Fruit fly (Drosophila melanogaster) whole organism, embryonic: Measurements from ENCODE around the gene CG3587.

Experiments used
- Awh ChIP-seq: fragments of 200-800 bp; sonication (Bioruptor generic); IDR thresholded peaks from 2 replicates; pipeline ENCODE4, ENCODE4 v1.3.6; 2022; ENCODE audit warnings: missing biosample characterization, missing genetic modification characterization
- Bteb2 ChIP-seq: fragments of 200-800 bp; sonication (Bioruptor generic); optimal IDR thresholded peaks from 2 replicates; lab custom pipeline; 2016; ENCODE audit warnings: missing biosample characterization, missing genetic modification characterization
- CG10321 ChIP-seq: fragments of 200-800 bp; sonication (Bioruptor generic); IDR thresholded peaks from 2 replicates; pipeline ENCODE4 v1.3.6; 2022; ENCODE audit warnings: missing biosample characterization, missing genetic modification characterization
- CG12299 ChIP-seq: fragments of 200-800 bp; sonication (Bioruptor generic); optimal IDR thresholded peaks from 2 replicates; lab custom pipeline; 2018; ENCODE audit warnings: missing biosample characterization, mild to moderate bottlenecking, missing genetic modification characterization
- CG13296 ChIP-seq: fragments of 200-800 bp; sonication (Bioruptor generic); optimal IDR thresholded peaks from 3 replicates; lab custom pipeline; 2018; ENCODE audit warnings: missing biosample characterization, mild to moderate bottlenecking, missing genetic modification characterization
- CG17359 ChIP-seq: fragments of 200-800 bp; sonication (Bioruptor generic); optimal IDR thresholded peaks from 3 replicates; lab custom pipeline; 2018; ENCODE audit warnings: missing biosample characterization, mild to moderate bottlenecking, missing genetic modification characterization, moderate library complexity
- CG34376 ChIP-seq: fragments of 200-800 bp; sonication (Bioruptor generic); optimal IDR thresholded peaks from 2 replicates; lab custom pipeline; 2018; ENCODE audit warnings: missing biosample characterization, mild to moderate bottlenecking, missing genetic modification characterization
- CG43689 ChIP-seq: fragments of 200-800 bp; sonication (Bioruptor generic); IDR thresholded peaks from 2 replicates; pipeline ENCODE4 v1.3.6; 2022; ENCODE audit warnings: missing biosample characterization, missing genetic modification characterization
- CG4730 ChIP-seq: fragments of 200-800 bp; sonication (Bioruptor generic); IDR thresholded peaks from 2 replicates; pipeline ENCODE4 v1.3.6; 2022; ENCODE audit warnings: missing biosample characterization, missing genetic modification characterization
- CG4820 ChIP-seq: fragments of 200-800 bp; sonication (Bioruptor generic); optimal IDR thresholded peaks from 3 replicates; lab custom pipeline; 2016; ENCODE audit warnings: missing biosample characterization, missing genetic modification characterization
- CG6813 ChIP-seq: fragments of 200-800 bp; sonication (Bioruptor generic); optimal IDR thresholded peaks from 2 replicates; lab custom pipeline; 2017; ENCODE audit warnings: missing biosample characterization, missing genetic modification characterization, mild to moderate bottlenecking, moderate library complexity, missing genetic modification reagents
- CG7556 ChIP-seq: fragments of 200-800 bp; sonication (Bioruptor generic); optimal IDR thresholded peaks from 2 replicates; lab custom pipeline; 2017; ENCODE audit warnings: missing biosample characterization, mild to moderate bottlenecking, missing genetic modification characterization
- CG7745 ChIP-seq: fragments of 200-800 bp; sonication (Bioruptor generic); optimal IDR thresholded peaks from 2 replicates; lab custom pipeline; 2018; ENCODE audit warnings: missing biosample characterization, mild to moderate bottlenecking, missing genetic modification characterization, moderate library complexity
- CG8359 ChIP-seq: fragments of 200-800 bp; sonication (Bioruptor generic); optimal IDR thresholded peaks from 2 replicates; lab custom pipeline; 2017; ENCODE audit warnings: missing biosample characterization, mild to moderate bottlenecking, missing genetic modification characterization, borderline replicate concordance
- CoRest ChIP-seq: fragments of 200-800 bp; sonication (Bioruptor generic); optimal IDR thresholded peaks from 3 replicates; lab custom pipeline; 2018; ENCODE audit warnings: missing biosample characterization, mild to moderate bottlenecking, missing genetic modification characterization, moderate library complexity
- D ChIP-seq, 2 experiments: fragments of 200-800 bp in 1 of 2; fragments of >200 bp in 1 of 2; sonication (Bioruptor generic) in 1 of 2; optimal IDR thresholded peaks; 2 replicates in 1 of 2; 3 replicates in 1 of 2; lab custom pipeline; 2017; ENCODE audit warnings: mild to moderate bottlenecking in 1 of 2, missing biosample characterization in 1 of 2, missing genetic modification characterization in 1 of 2, missing genetic modification reagents in 1 of 2
- Dref ChIP-seq: fragments of 200-800 bp; sonication (Bioruptor generic); IDR thresholded peaks from 2 replicates; pipeline ENCODE4 v1.3.6; 2022; ENCODE audit warnings: missing biosample characterization, missing genetic modification characterization
- E2f1 ChIP-seq: fragments of 200-800 bp; sonication (Bioruptor generic); IDR thresholded peaks from 2 replicates; pipeline ENCODE4 v1.3.6; 2022; ENCODE audit warnings: missing biosample characterization, missing genetic modification characterization
- Elba2 ChIP-seq: fragments of 200-800 bp; sonication (Bioruptor generic); optimal IDR thresholded peaks from 3 replicates; lab custom pipeline; 2016; ENCODE audit warnings: missing biosample characterization, missing genetic modification characterization
- Gug ChIP-seq: fragments of 200-800 bp; sonication (Bioruptor generic); IDR thresholded peaks from 4 replicates; pipeline ENCODE4 v1.3.6; 2022; ENCODE audit warnings: missing biosample characterization, missing genetic modification characterization
- HHEX ChIP-seq: fragments of 200-800 bp; sonication (Bioruptor generic); optimal IDR thresholded peaks from 3 replicates; lab custom pipeline; 2017; ENCODE audit warnings: missing biosample characterization, mild to moderate bottlenecking, missing genetic modification characterization, missing genetic modification reagents
- Hr39 ChIP-seq: fragments of >200 bp; optimal IDR thresholded peaks from 2 replicates; lab custom pipeline; 2017
- Lpt ChIP-seq: fragments of >200 bp; optimal IDR thresholded peaks from 2 replicates; lab custom pipeline; 2018; ENCODE audit warnings: missing biosample characterization, missing genetic modification characterization
- Meics ChIP-seq: fragments of 200-800 bp; sonication (Bioruptor generic); optimal IDR thresholded peaks from 2 replicates; lab custom pipeline; 2017; ENCODE audit warnings: missing biosample characterization, mild to moderate bottlenecking, missing genetic modification characterization
- PHDP ChIP-seq: fragments of 200-800 bp; sonication (Bioruptor generic); optimal IDR thresholded peaks from 3 replicates; lab custom pipeline; 2018; ENCODE audit warnings: missing biosample characterization, mild to moderate bottlenecking, missing genetic modification characterization, moderate library complexity
- Sox102F ChIP-seq: fragments of 200-800 bp; sonication (Bioruptor generic); optimal IDR thresholded peaks from 2 replicates; lab custom pipeline; 2018; ENCODE audit warnings: missing biosample characterization, mild to moderate bottlenecking, missing genetic modification characterization, moderate library complexity
- Taf1 ChIP-seq: fragments of 200-800 bp; sonication (Bioruptor generic); IDR thresholded peaks from 2 replicates; pipeline ENCODE4 v1.3.6; 2022; ENCODE audit warnings: missing biosample characterization, missing genetic modification characterization
- Usf ChIP-seq: fragments of 200-800 bp; sonication (Bioruptor generic); optimal IDR thresholded peaks from 2 replicates; lab custom pipeline; 2017; ENCODE audit warnings: missing genotype, missing biosample characterization, missing genetic modification characterization
- al ChIP-seq: fragments of 200-800 bp; sonication (Bioruptor generic); IDR thresholded peaks from 2 replicates; pipeline ENCODE4 v1.3.6; 2022; ENCODE audit warnings: missing biosample characterization, missing genetic modification characterization
- aop ChIP-seq: fragments of 200-800 bp; sonication (Bioruptor generic); IDR thresholded peaks from 2 replicates; pipeline ENCODE4 v1.3.6; 2022; ENCODE audit warnings: missing biosample characterization, missing genetic modification characterization
- ase ChIP-seq: fragments of 200-800 bp; sonication (Bioruptor generic); IDR thresholded peaks from 3 replicates; pipeline ENCODE4 v1.3.6; 2022; ENCODE audit warnings: missing biosample characterization, missing genetic modification characterization
- bab2 ChIP-seq: fragments of 200-800 bp; sonication (Bioruptor generic); optimal IDR thresholded peaks from 2 replicates; lab custom pipeline; 2016; ENCODE audit warnings: missing biosample characterization, missing genetic modification characterization
- br ChIP-seq: fragments of >200 bp; optimal IDR thresholded peaks from 2 replicates; lab custom pipeline; 2017
- cas ChIP-seq: fragments of 200-800 bp; sonication (Bioruptor generic); IDR thresholded peaks from 2 replicates; pipeline ENCODE4 v1.3.6; 2022; ENCODE audit warnings: missing biosample characterization, missing genetic modification characterization
- chinmo ChIP-seq: fragments of 200-800 bp; sonication (Bioruptor generic); IDR thresholded peaks from 4 replicates; pipeline ENCODE4 v1.3.6; 2022; ENCODE audit warnings: missing biosample characterization, missing genetic modification characterization; ENCODE audit not compliant: partially characterized antibody
- crc ChIP-seq: fragments of 200-800 bp; sonication (Bioruptor generic); optimal IDR thresholded peaks from 2 replicates; lab custom pipeline; 2016; ENCODE audit warnings: missing biosample characterization, missing genetic modification characterization
- emc ChIP-seq: fragments of 200-800 bp; sonication (Bioruptor generic); optimal IDR thresholded peaks from 2 replicates; lab custom pipeline; 2016; ENCODE audit warnings: missing biosample characterization, missing genetic modification characterization
- en ChIP-seq: fragments of 200-800 bp; sonication (Bioruptor generic); optimal IDR thresholded peaks from 2 replicates; lab custom pipeline; 2016; ENCODE audit warnings: missing biosample characterization, missing genetic modification characterization
- exex ChIP-seq: fragments of 200-800 bp; sonication (Bioruptor generic); optimal IDR thresholded peaks from 4 replicates; lab custom pipeline; 2018; ENCODE audit warnings: missing biosample characterization, mild to moderate bottlenecking, missing genetic modification characterization, moderate library complexity
- ham ChIP-seq: fragments of 200-800 bp; sonication (Bioruptor generic); IDR thresholded peaks from 2 replicates; pipeline ENCODE4 v1.3.6; 2022; ENCODE audit warnings: missing biosample characterization, missing genetic modification characterization
- hb ChIP-seq: fragments of 200-800 bp; sonication (Bioruptor generic); IDR thresholded peaks from 3 replicates; pipeline ENCODE4 v1.3.6; 2022; ENCODE audit warnings: missing biosample characterization, missing genetic modification characterization; ENCODE audit not compliant: partially characterized antibody
- her ChIP-seq: fragments of 200-800 bp; sonication (Bioruptor generic); optimal IDR thresholded peaks from 2 replicates; lab custom pipeline; 2016; ENCODE audit warnings: missing biosample characterization, missing genetic modification characterization
- lmd ChIP-seq: fragments of 200-800 bp; sonication (Bioruptor generic); IDR thresholded peaks from 2 replicates; pipeline ENCODE4 v1.3.6; 2022; ENCODE audit warnings: missing biosample characterization, missing genetic modification characterization
- maf-S ChIP-seq: fragments of 200-800 bp; sonication (Bioruptor generic); optimal IDR thresholded peaks from 2 replicates; lab custom pipeline; 2016; ENCODE audit warnings: missing biosample characterization, missing genetic modification characterization
- nom ChIP-seq: fragments of 200-800 bp; sonication (Bioruptor generic); optimal IDR thresholded peaks from 2 replicates; lab custom pipeline; 2017; ENCODE audit warnings: missing biosample characterization, missing genetic modification characterization, mild to moderate bottlenecking, moderate library complexity, missing genetic modification reagents
- pros ChIP-seq: fragments of 200-800 bp; sonication (Bioruptor generic); optimal IDR thresholded peaks from 3 replicates; lab custom pipeline; 2019; ENCODE audit warnings: missing biosample characterization, mild to moderate bottlenecking, missing genetic modification characterization, moderate library complexity
- sc ChIP-seq, 3 experiments: fragments of >200 bp in 2 of 3; fragments of 200-800 bp in 1 of 3; sonication (Bioruptor generic) in 1 of 3; optimal IDR thresholded peaks; 2 replicates in 2 of 3; 3 replicates in 1 of 3; lab custom pipeline; 2017; ENCODE audit warnings: mild to moderate bottlenecking in 1 of 3, missing biosample characterization in 1 of 3, missing genetic modification characterization in 1 of 3, missing genetic modification reagents in 1 of 3
- slou ChIP-seq: fragments of 200-800 bp; sonication (Bioruptor generic); optimal IDR thresholded peaks from 3 replicates; lab custom pipeline; 2016; ENCODE audit warnings: missing biosample characterization, missing genetic modification characterization
- tna ChIP-seq: fragments of 200-800 bp; sonication (Bioruptor generic); IDR thresholded peaks from 2 replicates; pipeline ENCODE4 v1.3.6; 2022; ENCODE audit warnings: missing biosample characterization, missing genetic modification characterization; ENCODE audit not compliant: partially characterized antibody

Gene CG3587

DNA sequence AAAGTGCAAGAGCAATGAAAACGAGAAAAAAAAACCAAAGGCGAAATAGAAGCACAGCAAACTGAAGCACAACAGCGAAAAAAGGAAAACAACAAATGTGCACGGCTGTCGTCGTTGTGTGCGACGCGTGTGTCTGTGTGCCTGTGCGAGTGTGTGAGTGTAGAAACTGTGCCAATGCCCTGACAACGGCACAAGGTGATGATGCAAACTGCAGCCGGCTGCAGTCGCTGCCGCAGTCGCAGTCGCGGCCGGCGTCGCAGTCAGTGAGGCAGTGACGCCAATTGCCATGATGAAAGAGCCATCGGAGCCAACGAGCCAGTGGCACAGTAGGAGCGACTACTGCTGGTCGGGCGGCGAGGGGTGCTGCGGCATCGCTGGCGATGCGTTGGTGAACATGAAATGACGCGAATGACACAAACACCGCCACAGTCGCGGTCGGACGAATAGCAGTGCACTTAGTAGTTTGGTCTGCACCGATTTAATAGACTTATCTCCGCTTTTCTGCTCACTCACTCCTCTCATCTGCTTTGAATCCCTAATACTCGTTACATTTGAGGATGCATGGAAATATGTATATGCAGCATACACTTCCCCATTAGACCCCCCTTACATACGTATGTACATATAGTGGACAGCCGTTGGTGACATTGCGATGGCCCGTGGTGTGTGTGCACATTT is 28.6 kb downstream of the CG3587 start (continued):
- TF ChIP-seq slou (GFP tag; lab: Kevin White, UChicago) (no peak), PHDP (peak; percentile 39), Taf1 (no peak), CG43689 (GFP tag; lab: Robert Waterston, UW) (no peak), CG10321 (GFP tag; lab: Robert Waterston, UW) (no peak), br (no peak), HHEX (peak; percentile 57), Bteb2 (GFP tag; lab: Kevin White, UChicago) (no peak), al (no peak), pros (GFP tag; lab: Kevin White, UChicago) (peak; percentile 18), Awh (GFP tag; lab: Robert Waterston, UW) (peak; percentile 57; the same call in 1 of the 2 replicates), en (GFP tag; lab: Kevin White, UChicago) (no peak), CG12299 (tag; lab: Kevin White, UChicago) (peak; percentile 9), CG7556 (peak; percentile 49), crc (GFP tag; lab: Kevin White, UChicago) (no peak), Lpt (GFP tag; lab: Kevin White, UChicago) (no peak), maf-S (no peak), Meics (GFP tag; lab: Kevin White, UChicago) (no peak), her (GFP tag; lab: Kevin White, UChicago) (peak; percentile 4), cas (GFP tag; lab: Robert Waterston, UW) (no peak), CG34376 (GFP tag; lab: Kevin White, UChicago) (no peak), hb (GFP tag; lab: Robert Waterston, UW) (no peak), emc (no peak), tna (GFP tag; lab: Robert Waterston, UW) (no peak), E2f1 (GFP tag; lab: Robert Waterston, UW) (0 out of 2 replicates have a peak, but pooled peaks have one; percentile 19), Usf (GFP tag; lab: Kevin White, UChicago) (no peak), Dref (no peak), Elba2 (GFP tag; lab: Kevin White, UChicago) (no peak), CG4730 (no peak), exex (tag; lab: Kevin White, UChicago) (no peak), aop (GFP tag; lab: Robert Waterston, UW) (no peak), CG8359 (peak; percentile 32), lmd (GFP tag; lab: Robert Waterston, UW) (peak; percentile 73), bab2 (GFP tag; lab: Kevin White, UChicago) (no peak), ham (GFP tag; lab: Robert Waterston, UW) (no peak), CG13296 (GFP tag; lab: Kevin White, UChicago) (peak; percentile 16), CoRest (tag; lab: Kevin White, UChicago) (peak; percentile 67), ase (GFP tag; lab: Robert Waterston, UW) (0 out of 3 replicates have a peak, but pooled peaks have one; percentile 46), Gug (GFP tag; lab: Robert Waterston, UW) (peak; percentile 27; the same call in 2 of the 4 replicates), Sox102F (GFP tag; lab: Kevin White, UChicago) (peak; percentile 80), sc (optimal IDR thresholded peaks at IDR 0.05; lab: Kevin White, UChicago) (no peak), sc (GFP tag; optimal IDR thresholded peaks at IDR 0.05; lab: Kevin White, UChicago) (peak; percentile 32), CG4820 (GFP tag; lab: Kevin White, UChicago) (peak; percentile 45), CG7745 (tag; lab: Kevin White, UChicago) (no peak), Hr39 (lab: Kevin White, UChicago) (no peak), nom (GFP tag; lab: Kevin White, UChicago) (peak; percentile 51), CG17359 (tag; lab: Kevin White, UChicago) (peak; percentile 81), chinmo (GFP tag; lab: Robert Waterston, UW) (no peak), D (optimal IDR thresholded peaks at IDR 0.05; lab: Kevin White, UChicago) (no peak), D (GFP tag; optimal IDR thresholded peaks at IDR 0.05; lab: Kevin White, UChicago) (peak; percentile 73), CG6813 (GFP tag; lab: Kevin White, UChicago) (no peak)
